Worm (Caenorhabditis elegans): Measurements from ENCODE around the gene C08H9.16.

DNA sequence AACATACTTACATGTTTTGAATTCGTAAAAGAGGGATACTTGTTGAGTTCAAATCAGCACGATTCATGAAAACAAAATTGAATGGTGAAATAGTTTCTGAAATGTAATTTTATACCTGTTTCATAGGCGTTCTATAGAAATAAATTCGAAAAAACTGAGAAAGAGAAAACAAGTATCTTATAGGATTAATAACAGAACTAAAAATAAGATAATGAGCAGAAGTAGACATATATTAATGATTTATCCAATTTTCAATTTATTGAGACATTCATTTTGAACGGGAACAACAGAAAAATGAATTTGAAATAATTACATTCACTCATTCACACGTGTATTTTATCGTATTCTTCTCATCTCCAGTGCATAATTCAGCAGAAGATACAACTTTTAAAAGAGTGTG, 34.8 kb upstream of the C08H9.16 start, which contains the start of gene chil-6:
- TF ChIP-seq tab-1 (GFP tag; IDR thresholded peaks at IDR 0.05), result no peak
- TF ChIP-seq klf-2 (GFP tag; conservative IDR thresholded peaks at IDR 0.05), result no peak
- TF ChIP-seq T22C8.4 (GFP tag; IDR thresholded peaks at IDR 0.05), result no peak
- no peak for TF ChIP-seq ztf-23 (GFP tag; IDR thresholded peaks at IDR 0.05)
- TF ChIP-seq cog-1 (tag; optimal IDR thresholded peaks at IDR 0.05), result no peak
- no peak for TF ChIP-seq ref-1 (GFP tag; conservative IDR thresholded peaks at IDR 0.05)
- no peak for TF ChIP-seq med-1 (GFP tag; optimal IDR thresholded peaks at IDR 0.05; ENCODE audit: insufficient read depth)
- TF ChIP-seq flt-1 (GFP tag; IDR thresholded peaks at IDR 0.05), result no peak
- no peak for TF ChIP-seq ztf-29 (GFP tag; IDR thresholded peaks at IDR 0.05)

Measured in whole organism, midembryonic.